Fruit fly (Drosophila melanogaster) whole organism, embryonic: ENCODE measurements around the gene CG17239.

Experiments used
- Aef1 ChIP-seq: fragments of 200-800 bp; sonication (Bioruptor generic); IDR thresholded peaks from 3 replicates; pipeline ENCODE4 v1.3.6; 2022; ENCODE audit warnings: missing biosample characterization, missing genetic modification characterization
- CG1024 ChIP-seq: fragments of 200-800 bp; sonication (Bioruptor generic); IDR thresholded peaks from 2 replicates; pipeline ENCODE4 v1.3.6; 2022; ENCODE audit warnings: missing biosample characterization, missing genetic modification characterization
- CG10543 ChIP-seq: fragments of 200-800 bp; sonication (Bioruptor generic); optimal IDR thresholded peaks from 3 replicates; lab custom pipeline; 2017; ENCODE audit warnings: missing biosample characterization, mild to moderate bottlenecking, missing genetic modification characterization, moderate library complexity
- CG12071 ChIP-seq: fragments of 200-800 bp; sonication (Bioruptor generic); optimal IDR thresholded peaks from 3 replicates; lab custom pipeline; 2018; ENCODE audit warnings: missing biosample characterization, mild to moderate bottlenecking, missing genetic modification characterization
- CG12391 ChIP-seq: fragments of 200-800 bp; sonication (Bioruptor generic); optimal IDR thresholded peaks from 3 replicates; lab custom pipeline; 2018; ENCODE audit warnings: missing biosample characterization, mild to moderate bottlenecking, missing genetic modification characterization, moderate library complexity
- CG12769 ChIP-seq: fragments of 200-800 bp; sonication (Bioruptor generic); optimal IDR thresholded peaks from 2 replicates; lab custom pipeline; 2019; ENCODE audit warnings: missing biosample characterization, mild to moderate bottlenecking, missing genetic modification characterization, moderate library complexity
- CG13123 ChIP-seq: fragments of 200-800 bp; sonication (Bioruptor generic); optimal IDR thresholded peaks from 2 replicates; lab custom pipeline; 2016; ENCODE audit warnings: missing biosample characterization, missing genetic modification characterization
- CG13424 ChIP-seq: fragments of 200-800 bp; sonication (Bioruptor generic); optimal IDR thresholded peaks from 2 replicates; lab custom pipeline; 2019; ENCODE audit warnings: missing biosample characterization, mild to moderate bottlenecking, missing genetic modification characterization, moderate library complexity
- CG13894 ChIP-seq: fragments of 200-800 bp; sonication (Bioruptor generic); optimal IDR thresholded peaks from 3 replicates; lab custom pipeline; 2018; ENCODE audit warnings: missing biosample characterization, mild to moderate bottlenecking, missing genetic modification characterization, moderate library complexity
- CG15011 ChIP-seq: fragments of 200-800 bp; sonication (Bioruptor generic); optimal IDR thresholded peaks from 3 replicates; lab custom pipeline; 2018; ENCODE audit warnings: missing biosample characterization, mild to moderate bottlenecking, missing genetic modification characterization
- CG15514 ChIP-seq: fragments of 200-800 bp; sonication (Bioruptor generic); optimal IDR thresholded peaks from 3 replicates; lab custom pipeline; 2017; ENCODE audit warnings: missing biosample characterization, missing genetic modification characterization, mild to moderate bottlenecking, moderate library complexity, missing genetic modification reagents
- CG17186 ChIP-seq: fragments of 200-800 bp; sonication (Bioruptor generic); optimal IDR thresholded peaks from 3 replicates; lab custom pipeline; 2017; ENCODE audit warnings: missing biosample characterization, missing genetic modification reagents, missing genetic modification characterization
- CG18599 ChIP-seq: fragments of 200-800 bp; sonication (Bioruptor generic); optimal IDR thresholded peaks from 3 replicates; lab custom pipeline; 2017; ENCODE audit warnings: missing biosample characterization, missing genetic modification characterization, mild to moderate bottlenecking, moderate library complexity, missing genetic modification reagents
- CG4404 ChIP-seq: fragments of 200-800 bp; sonication (Bioruptor generic); IDR thresholded peaks from 2 replicates; pipeline ENCODE4 v1.3.6; 2022; ENCODE audit warnings: missing biosample characterization, missing genetic modification characterization
- CG5180 ChIP-seq: fragments of 200-800 bp; sonication (Bioruptor generic); optimal IDR thresholded peaks from 3 replicates; lab custom pipeline; 2017; ENCODE audit warnings: missing biosample characterization, missing genetic modification characterization, mild to moderate bottlenecking, moderate library complexity, missing genetic modification reagents
- CG6175 ChIP-seq: fragments of 200-800 bp; sonication (Bioruptor generic); IDR thresholded peaks from 3 replicates; pipeline ENCODE4 v1.3.6; 2022; ENCODE audit warnings: missing biosample characterization, missing genetic modification characterization
- CG6689 ChIP-seq: fragments of 200-800 bp; sonication (Bioruptor generic); IDR thresholded peaks from 2 replicates; pipeline ENCODE4 v1.3.6; 2022; ENCODE audit warnings: missing biosample characterization, missing genetic modification characterization
- CG9437 ChIP-seq: fragments of 200-800 bp; sonication (Bioruptor generic); optimal IDR thresholded peaks from 2 replicates; lab custom pipeline; 2018; ENCODE audit warnings: missing biosample characterization, mild to moderate bottlenecking, missing genetic modification characterization
- CoRest ChIP-seq: fragments of 200-800 bp; sonication (Bioruptor generic); optimal IDR thresholded peaks from 3 replicates; lab custom pipeline; 2018; ENCODE audit warnings: missing biosample characterization, mild to moderate bottlenecking, missing genetic modification characterization, moderate library complexity
- Dll ChIP-seq: fragments of 200-800 bp; sonication (Bioruptor generic); IDR thresholded peaks from 4 replicates; pipeline ENCODE4 v1.3.6; 2022; ENCODE audit warnings: missing biosample characterization, missing genetic modification characterization; ENCODE audit not compliant: partially characterized antibody
- Drgx ChIP-seq: fragments of 200-800 bp; sonication (Bioruptor generic); IDR thresholded peaks from 2 replicates; pipeline ENCODE4 v1.3.6; 2022; ENCODE audit warnings: missing biosample characterization, missing genetic modification characterization
- Hey ChIP-seq: fragments of 200-800 bp; sonication (Bioruptor generic); optimal IDR thresholded peaks from 3 replicates; lab custom pipeline; 2018; ENCODE audit warnings: missing biosample characterization, mild to moderate bottlenecking, missing genetic modification characterization
- Jarid2 ChIP-seq: fragments of 200-800 bp; sonication (Bioruptor generic); optimal IDR thresholded peaks from 3 replicates; lab custom pipeline; 2017; ENCODE audit warnings: mild to moderate bottlenecking, missing biosample characterization, missing genetic modification reagents, missing genetic modification characterization
- Pdp1 ChIP-seq, 2 experiments: fragments of 200-800 bp; sonication (Bioruptor generic); optimal IDR thresholded peaks; 3 replicates each; lab custom pipeline; 2016; ENCODE audit warnings: missing biosample characterization in 2 of 2, missing genetic modification characterization in 2 of 2, mild to moderate bottlenecking in 1 of 2, moderate library complexity in 1 of 2
- Ptx1 ChIP-seq: fragments of 200-800 bp; sonication (Bioruptor generic); IDR thresholded peaks from 2 replicates; pipeline ENCODE4 v1.3.6; 2022; ENCODE audit warnings: missing biosample characterization, missing genetic modification characterization
- Scr ChIP-seq: fragments of 200-800 bp; sonication (Bioruptor generic); IDR thresholded peaks from 2 replicates; pipeline ENCODE4 v1.3.6; 2022; ENCODE audit warnings: missing biosample characterization, missing genetic modification characterization; ENCODE audit not compliant: partially characterized antibody
- ab ChIP-seq: fragments of 200-800 bp; sonication (Bioruptor generic); optimal IDR thresholded peaks from 2 replicates; lab custom pipeline; 2016; ENCODE audit warnings: missing biosample characterization, missing genetic modification characterization
- bowl ChIP-seq: fragments of 200-800 bp; sonication (Bioruptor generic); IDR thresholded peaks from 2 replicates; pipeline ENCODE4 v1.3.6; 2022; ENCODE audit warnings: missing biosample characterization, missing genetic modification characterization
- bsh ChIP-seq, 2 experiments: fragments of 200-800 bp; sonication (Bioruptor generic); optimal IDR thresholded peaks; 2 replicates each; lab custom pipeline; 2017 to 2018; ENCODE audit warnings: mild to moderate bottlenecking in 2 of 2, missing biosample characterization in 2 of 2, missing genetic modification characterization in 2 of 2, moderate library complexity in 1 of 2
- chinmo ChIP-seq: fragments of 200-800 bp; sonication (Bioruptor generic); IDR thresholded peaks from 4 replicates; pipeline ENCODE4 v1.3.6; 2022; ENCODE audit warnings: missing biosample characterization, missing genetic modification characterization; ENCODE audit not compliant: partially characterized antibody
- ci ChIP-seq: fragments of 200-800 bp; sonication (Bioruptor generic); IDR thresholded peaks from 3 replicates; pipeline ENCODE4 v1.3.6; 2022; ENCODE audit warnings: missing biosample characterization, missing genetic modification characterization
- ftz-f1 ChIP-seq: fragments of 200-800 bp; sonication (Bioruptor generic); optimal IDR thresholded peaks from 2 replicates; lab custom pipeline; 2016; ENCODE audit warnings: missing biosample characterization, missing genetic modification characterization
- gce ChIP-seq: fragments of 200-800 bp; sonication (Bioruptor generic); IDR thresholded peaks from 3 replicates; pipeline ENCODE4 v1.3.6; 2022; ENCODE audit warnings: missing biosample characterization, missing genetic modification characterization
- grau ChIP-seq: fragments of 200-800 bp; optimal IDR thresholded peaks from 3 replicates; lab custom pipeline; 2019; ENCODE audit warnings: missing biosample characterization, mild to moderate bottlenecking, missing genetic modification characterization, moderate library complexity
- kay ChIP-seq: fragments of 200-800 bp; sonication (Bioruptor generic); optimal IDR thresholded peaks from 2 replicates; lab custom pipeline; 2016; ENCODE audit warnings: missing biosample characterization, missing genetic modification characterization
- lab ChIP-seq: fragments of 200-800 bp; sonication (Bioruptor generic); optimal IDR thresholded peaks from 3 replicates; lab custom pipeline; 2017; ENCODE audit warnings: missing biosample characterization, missing genetic modification characterization, mild to moderate bottlenecking, moderate library complexity, missing genetic modification reagents
- mirr ChIP-seq: fragments of 200-800 bp; sonication (Bioruptor generic); optimal IDR thresholded peaks from 3 replicates; lab custom pipeline; 2018; ENCODE audit warnings: missing biosample characterization, mild to moderate bottlenecking, missing genetic modification characterization
- nerfin-2 ChIP-seq: fragments of 200-800 bp; sonication (Bioruptor generic); IDR thresholded peaks from 2 replicates; pipeline ENCODE4 v1.3.6; 2022; ENCODE audit warnings: missing biosample characterization, missing genetic modification characterization; ENCODE audit not compliant: partially characterized antibody
- org-1 ChIP-seq: fragments of 200-800 bp; sonication (Bioruptor generic); optimal IDR thresholded peaks from 2 replicates; lab custom pipeline; 2017; ENCODE audit warnings: missing biosample characterization, missing genetic modification characterization
- otp ChIP-seq: fragments of 200-800 bp; sonication (Bioruptor generic); IDR thresholded peaks from 3 replicates; pipeline ENCODE4, ENCODE4 v1.3.6; 2022; ENCODE audit warnings: missing biosample characterization, missing genetic modification characterization
- rib ChIP-seq: fragments of 200-800 bp; sonication (Bioruptor generic); IDR thresholded peaks from 2 replicates; pipeline ENCODE4 v1.3.6; 2022; ENCODE audit warnings: missing biosample characterization, missing genetic modification characterization
- seq ChIP-seq: fragments of 200-800 bp; sonication (Bioruptor generic); IDR thresholded peaks from 2 replicates; pipeline ENCODE4 v1.3.6; 2022; ENCODE audit warnings: missing biosample characterization, missing genetic modification characterization
- sim ChIP-seq: fragments of 200-800 bp; sonication (Bioruptor generic); IDR thresholded peaks from 2 replicates; pipeline ENCODE4 v1.3.6; 2022; ENCODE audit warnings: missing biosample characterization, missing genetic modification characterization
- trh ChIP-seq: fragments of 200-800 bp; sonication (Bioruptor generic); optimal IDR thresholded peaks from 2 replicates; lab custom pipeline; 2016; ENCODE audit warnings: missing biosample characterization, missing genetic modification characterization
- vvl ChIP-seq: fragments of 200-800 bp; sonication (Bioruptor generic); IDR thresholded peaks from 2 replicates; pipeline ENCODE4 v1.3.6; 2022; ENCODE audit warnings: missing biosample characterization, missing genetic modification characterization
- yki ChIP-seq: fragments of >200 bp; optimal IDR thresholded peaks from 3 replicates; lab custom pipeline; 2018
- zen2 ChIP-seq: fragments of 200-800 bp; sonication (Bioruptor generic); IDR thresholded peaks from 3 replicates; pipeline ENCODE4 v1.3.6; 2022; ENCODE audit warnings: missing biosample characterization, missing genetic modification characterization; ENCODE audit not compliant: partially characterized antibody

The CG17239 gene

DNA sequence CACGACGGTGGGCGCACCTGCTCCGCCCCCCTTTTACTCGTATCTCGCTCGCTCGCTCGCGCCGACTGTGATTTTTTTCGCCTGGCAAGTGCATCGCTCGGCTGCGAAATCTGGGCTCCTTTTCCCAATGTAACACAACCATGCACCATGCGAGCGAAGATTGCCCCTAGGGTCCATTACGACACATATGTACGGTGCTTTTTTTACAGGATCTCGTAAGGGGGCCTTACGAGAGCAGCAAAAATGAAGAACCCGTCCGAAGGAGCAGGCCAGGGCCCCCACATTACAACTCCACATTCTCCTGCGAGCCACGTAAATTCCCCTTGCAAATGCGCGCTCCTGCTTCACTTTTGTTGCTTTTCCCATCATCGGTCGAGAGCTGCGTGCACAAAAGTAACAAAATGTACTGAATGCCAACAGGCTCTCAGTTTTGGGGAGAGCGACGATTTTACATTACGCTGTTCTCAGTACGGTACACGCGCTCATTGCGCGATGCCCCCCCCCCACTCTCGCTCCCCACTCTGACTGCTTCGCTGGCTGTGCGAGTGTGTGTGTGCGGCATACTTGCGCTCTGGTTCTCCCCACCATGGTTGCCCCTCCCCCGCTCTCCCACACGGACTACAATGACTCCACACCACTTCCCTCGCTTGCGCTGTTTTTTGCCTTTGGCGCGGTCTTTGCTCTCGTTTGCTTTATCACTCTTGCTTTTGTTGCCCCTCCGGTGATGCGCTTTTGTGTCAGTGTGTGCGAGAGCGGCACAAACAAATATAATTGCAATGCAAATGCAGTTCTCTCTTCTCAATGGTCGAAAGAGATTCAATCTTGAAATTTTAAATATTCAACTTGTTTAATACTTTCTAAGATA is 49.1 kb downstream of the CG17239 start (continued):
- TF ChIP-seq Jarid2 (no peak), bowl (GFP tag; lab: Robert Waterston, UW) (peak; percentile 53; the same call in 1 of the 2 replicates), CG6689 (0 out of 2 replicates have a peak, but pooled peaks have one; percentile 9), chinmo (peak; percentile 94), CG15514 (GFP tag; lab: Kevin White, UChicago) (peak; percentile 23), CG5180 (peak; percentile 32), CG9437 (GFP tag; lab: Kevin White, UChicago) (peak; percentile 70), CG4404 (GFP tag; lab: Robert Waterston, UW) (no peak), CoRest (tag; lab: Kevin White, UChicago) (peak; percentile 0), seq (GFP tag; lab: Robert Waterston, UW) (0 out of 2 replicates have a peak, but pooled peaks have one; percentile 13), yki (lab: Kevin White, UChicago) (no peak), vvl (peak; percentile 27; the same call in 1 of the 2 replicates), trh (no peak), CG15011 (GFP tag; lab: Kevin White, UChicago) (no peak), Scr (GFP tag; lab: Robert Waterston, UW) (0 out of 2 replicates have a peak, but pooled peaks have one; percentile 13), CG12391 (tag; lab: Kevin White, UChicago) (no peak), CG13894 (peak; percentile 43), Dll (GFP tag; lab: Robert Waterston, UW) (peak; percentile 34; the same call in 2 of the 4 replicates), kay (GFP tag; lab: Kevin White, UChicago) (peak; percentile 39), CG13123 (GFP tag; lab: Kevin White, UChicago) (no peak), CG12071 (GFP tag; lab: Kevin White, UChicago) (peak; percentile 1), mirr (GFP tag; lab: Kevin White, UChicago) (peak; percentile 3), gce (GFP tag; lab: Robert Waterston, UW) (peak; percentile 22; the same call in 1 of the 3 replicates), zen2 (peak; percentile 77; the same call in 2 of the 3 replicates), ab (GFP tag; lab: Kevin White, UChicago) (peak; percentile 89), CG10543 (peak; percentile 53), grau (tag; lab: Kevin White, UChicago) (peak; percentile 13), nerfin-2 (GFP tag; lab: Robert Waterston, UW) (0 out of 2 replicates have a peak, but pooled peaks have one; percentile 40), ftz-f1 (GFP tag; lab: Kevin White, UChicago) (peak; percentile 73), CG17186 (GFP tag; lab: Kevin White, UChicago) (peak; percentile 19), CG18599 (GFP tag; lab: Kevin White, UChicago) (peak; percentile 13), Ptx1 (no peak), Hey (tag; lab: Kevin White, UChicago) (peak; percentile 41), CG13424 (tag; lab: Kevin White, UChicago) (no peak), org-1 (GFP tag; lab: Kevin White, UChicago) (no peak), ci (GFP tag; lab: Robert Waterston, UW) (peak; percentile 76), otp (GFP tag; lab: Robert Waterston, UW) (peak; percentile 38; the same call in 1 of the 3 replicates), rib (GFP tag; lab: Robert Waterston, UW) (peak; percentile 70), Pdp1 (GFP tag; optimal IDR thresholded peaks at IDR 0.05; lab: Kevin White, UChicago) (peak in 1 of 2 experiments; percentile 37), lab (GFP tag; lab: Kevin White, UChicago) (peak; percentile 55), CG12769 (peak; percentile 55), Aef1 (GFP tag; lab: Robert Waterston, UW) (peak; percentile 56; the same call in 2 of the 3 replicates), Drgx (GFP tag; lab: Robert Waterston, UW) (peak; percentile 69), sim (0 out of 2 replicates have a peak, but pooled peaks have one; percentile 5), CG6175 (GFP tag; lab: Robert Waterston, UW) (peak; percentile 53; the same call in 1 of the 3 replicates), bsh (GFP tag; optimal IDR thresholded peaks at IDR 0.05; lab: Kevin White, UChicago) (peak in 1 of 2 experiments; percentile 27), CG1024 (GFP tag; lab: Robert Waterston, UW) (no peak)
